Worm (Caenorhabditis elegans): ENCODE measurements around the gene gst-2.

The gst-2 gene

DNA sequence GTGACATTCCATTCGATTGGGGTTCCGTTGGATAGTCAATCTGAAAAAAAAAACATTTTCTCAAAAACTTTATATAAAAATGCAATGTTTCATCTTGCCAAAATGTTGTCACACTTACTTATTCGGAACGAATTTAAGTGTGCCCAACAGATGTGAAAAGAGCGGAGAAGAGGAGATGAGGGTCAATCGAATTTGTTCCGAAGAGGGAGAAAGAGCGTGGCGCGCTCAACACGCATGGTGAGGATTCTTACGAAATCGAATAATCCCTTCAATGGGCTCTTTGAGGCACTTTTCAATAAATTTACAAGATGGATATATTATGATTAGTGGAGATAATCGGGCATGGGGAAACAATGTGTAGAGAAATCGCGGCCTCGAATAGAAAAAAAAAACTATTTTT lies 28.9 kb upstream of the gst-2 start:
- TF ChIP-seq T22C8.4 (GFP tag; IDR thresholded peaks at IDR 0.05) (no peak), klf-2 (GFP tag; conservative IDR thresholded peaks at IDR 0.05) (no peak), flt-1 (GFP tag; IDR thresholded peaks at IDR 0.05) (no peak), cog-1 (tag; optimal IDR thresholded peaks at IDR 0.05) (no peak), tab-1 (GFP tag; IDR thresholded peaks at IDR 0.05) (no peak), ref-1 (GFP tag; conservative IDR thresholded peaks at IDR 0.05) (no peak), med-1 (GFP tag; optimal IDR thresholded peaks at IDR 0.05; ENCODE audit: insufficient read depth) (no peak), ztf-29 (GFP tag; IDR thresholded peaks at IDR 0.05) (no peak), ztf-23 (GFP tag; IDR thresholded peaks at IDR 0.05) (no peak)

ce11 chrIV:10164086-10164485 lies 22.2 kb upstream of the gst-2 start:
- TF ChIP-seq flt-1 (GFP tag; IDR thresholded peaks at IDR 0.05) (0 out of 2 replicates have a peak, but pooled peaks have one; percentile 12), T22C8.4 (GFP tag; IDR thresholded peaks at IDR 0.05) (no peak), ref-1 (GFP tag; conservative IDR thresholded peaks at IDR 0.05) (no peak), klf-2 (GFP tag; conservative IDR thresholded peaks at IDR 0.05) (no peak)

ce11 chrIV:10161706-10162105 lies 19.8 kb upstream of the gst-2 start, which contains the start of gene pps-1:
TSS of gene pps-1 (plus strand) at chrIV:10162006.
- TF ChIP-seq T22C8.4 (GFP tag; IDR thresholded peaks at IDR 0.05) (no peak), ztf-29 (GFP tag; IDR thresholded peaks at IDR 0.05) (no peak), ztf-23 (GFP tag; IDR thresholded peaks at IDR 0.05) (no peak), klf-2 (GFP tag; conservative IDR thresholded peaks at IDR 0.05) (no peak), med-1 (GFP tag; optimal IDR thresholded peaks at IDR 0.05; ENCODE audit: insufficient read depth) (no peak), cog-1 (tag; optimal IDR thresholded peaks at IDR 0.05) (no peak), tab-1 (GFP tag; IDR thresholded peaks at IDR 0.05) (no peak), flt-1 (GFP tag; IDR thresholded peaks at IDR 0.05) (no peak), ref-1 (GFP tag; conservative IDR thresholded peaks at IDR 0.05) (no peak)

ce11 chrIV:10157489-10158088 lies 15.7 kb upstream of the gst-2 start, which contains the start of gene ttr-53:
TSS of gene ttr-53 (plus strand) at chrIV:10158038.
- TF ChIP-seq klf-2 (GFP tag; conservative IDR thresholded peaks at IDR 0.05) (no peak), T22C8.4 (GFP tag; IDR thresholded peaks at IDR 0.05) (no peak), med-1 (GFP tag; optimal IDR thresholded peaks at IDR 0.05; ENCODE audit: insufficient read depth) (no peak), cog-1 (tag; optimal IDR thresholded peaks at IDR 0.05) (no peak), tab-1 (GFP tag; IDR thresholded peaks at IDR 0.05) (no peak), flt-1 (GFP tag; IDR thresholded peaks at IDR 0.05) (no peak), ztf-29 (GFP tag; IDR thresholded peaks at IDR 0.05) (no peak), ztf-23 (GFP tag; IDR thresholded peaks at IDR 0.05) (no peak), ref-1 (GFP tag; conservative IDR thresholded peaks at IDR 0.05) (no peak)

DNA sequence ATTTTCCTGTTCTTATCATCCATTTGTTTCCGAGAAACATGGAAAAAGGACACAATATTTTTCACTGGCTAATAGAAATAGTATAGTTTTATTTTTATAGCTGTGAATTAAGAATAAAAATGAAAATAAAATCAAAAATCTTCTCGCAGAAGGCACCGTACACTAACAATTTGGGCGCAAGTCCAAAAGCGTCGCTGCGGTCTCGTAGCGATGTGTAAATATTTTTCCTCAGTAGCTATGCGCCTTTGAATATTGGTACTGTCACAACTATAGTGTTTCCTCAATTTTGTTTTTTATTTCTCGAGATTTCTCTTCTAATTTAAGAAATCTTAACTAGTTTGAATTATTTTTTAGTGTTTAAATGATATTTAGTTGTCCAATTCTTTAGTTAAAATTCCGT lies 15.2 kb upstream of the gst-2 start:
- TF ChIP-seq cog-1 (tag; optimal IDR thresholded peaks at IDR 0.05) (no peak), ztf-23 (GFP tag; IDR thresholded peaks at IDR 0.05) (no peak), tab-1 (GFP tag; IDR thresholded peaks at IDR 0.05) (no peak), ref-1 (GFP tag; conservative IDR thresholded peaks at IDR 0.05) (no peak), T22C8.4 (GFP tag; IDR thresholded peaks at IDR 0.05) (no peak), flt-1 (GFP tag; IDR thresholded peaks at IDR 0.05) (no peak), klf-2 (GFP tag; conservative IDR thresholded peaks at IDR 0.05) (no peak), ztf-29 (GFP tag; IDR thresholded peaks at IDR 0.05) (no peak), med-1 (GFP tag; optimal IDR thresholded peaks at IDR 0.05; ENCODE audit: insufficient read depth) (no peak)

- no peak for TF ChIP-seq klf-2 (GFP tag; conservative IDR thresholded peaks at IDR 0.05)
- TF ChIP-seq ref-1 (GFP tag; conservative IDR thresholded peaks at IDR 0.05), result no peak
- no peak for TF ChIP-seq T22C8.4 (GFP tag; IDR thresholded peaks at IDR 0.05)
- TF ChIP-seq cog-1 (tag; optimal IDR thresholded peaks at IDR 0.05), result no peak
- no peak for TF ChIP-seq med-1 (GFP tag; optimal IDR thresholded peaks at IDR 0.05; ENCODE audit: insufficient read depth)
- no peak for TF ChIP-seq tab-1 (GFP tag; IDR thresholded peaks at IDR 0.05)
- TF ChIP-seq flt-1 (GFP tag; IDR thresholded peaks at IDR 0.05), result no peak
- TF ChIP-seq ztf-29 (GFP tag; IDR thresholded peaks at IDR 0.05), result no peak
Measured at ce11 chrIV:10155475-10155874, 13.6 kb upstream of the gst-2 start, which contains the start of gene ttr-54. TSS of gene ttr-54 (plus strand) at chrIV:10155775.

DNA sequence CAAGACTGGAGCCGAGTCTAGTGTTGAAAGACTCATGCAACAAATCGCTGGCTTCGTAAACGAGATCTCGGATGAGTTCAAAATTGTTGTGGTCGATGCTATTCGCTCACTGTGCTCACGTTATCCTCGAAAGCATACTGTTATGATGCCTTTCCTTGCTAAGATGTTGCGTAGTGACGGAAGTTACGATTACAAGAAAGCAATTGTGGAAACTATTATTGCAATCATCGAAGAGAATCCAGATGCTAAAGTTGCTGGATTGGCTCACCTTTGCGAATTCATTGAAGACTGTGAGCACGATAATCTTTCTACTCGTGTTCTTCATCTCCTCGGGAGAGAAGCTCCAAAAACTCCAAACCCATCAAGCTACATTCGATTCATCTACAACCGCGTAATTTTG lies 11.6 kb upstream of the gst-2 start:
- TF ChIP-seq tab-1 (GFP tag; IDR thresholded peaks at IDR 0.05) (no peak), flt-1 (GFP tag; IDR thresholded peaks at IDR 0.05) (no peak), cog-1 (tag; optimal IDR thresholded peaks at IDR 0.05) (no peak), klf-2 (GFP tag; conservative IDR thresholded peaks at IDR 0.05) (no peak), med-1 (GFP tag; optimal IDR thresholded peaks at IDR 0.05; ENCODE audit: insufficient read depth) (no peak), ztf-29 (GFP tag; IDR thresholded peaks at IDR 0.05) (no peak), ref-1 (GFP tag; conservative IDR thresholded peaks at IDR 0.05) (no peak), ztf-23 (GFP tag; IDR thresholded peaks at IDR 0.05) (no peak), T22C8.4 (GFP tag; IDR thresholded peaks at IDR 0.05) (no peak)

- TF ChIP-seq T22C8.4 (GFP tag; IDR thresholded peaks at IDR 0.05), result no peak
- TF ChIP-seq ztf-29 (GFP tag; IDR thresholded peaks at IDR 0.05), result no peak
- TF ChIP-seq ztf-23 (GFP tag; IDR thresholded peaks at IDR 0.05), result no peak
- no peak for TF ChIP-seq med-1 (GFP tag; optimal IDR thresholded peaks at IDR 0.05; ENCODE audit: insufficient read depth)
- no peak for TF ChIP-seq flt-1 (GFP tag; IDR thresholded peaks at IDR 0.05)
- TF ChIP-seq klf-2 (GFP tag; conservative IDR thresholded peaks at IDR 0.05), result no peak
- no peak for TF ChIP-seq cog-1 (tag; optimal IDR thresholded peaks at IDR 0.05)
- no peak for TF ChIP-seq ref-1 (GFP tag; conservative IDR thresholded peaks at IDR 0.05)
- no peak for TF ChIP-seq tab-1 (GFP tag; IDR thresholded peaks at IDR 0.05)
Measured at ce11 chrIV:10151439-10151997, 9.7 kb upstream of the gst-2 start, which contains the start of gene copg-1. TSS of gene copg-1 (plus strand) at chrIV:10151947.

- TF ChIP-seq ztf-23 (GFP tag; IDR thresholded peaks at IDR 0.05), result no peak
Measured at ce11 chrIV:10150552-10151004, 8.7 kb upstream of the gst-2 start, which contains the start of gene tsp-12. TSS of gene tsp-12 (minus strand) at chrIV:10150602.

- TF ChIP-seq cog-1 (tag; optimal IDR thresholded peaks at IDR 0.05), result no peak
Measured at ce11 chrIV:10148938-10149337, 7.1 kb upstream of the gst-2 start, which contains the start of gene pigs-1. TSS of gene pigs-1 (minus strand) at chrIV:10149038.

Data from whole organism, midembryonic.